In the genomic region with DNA sequence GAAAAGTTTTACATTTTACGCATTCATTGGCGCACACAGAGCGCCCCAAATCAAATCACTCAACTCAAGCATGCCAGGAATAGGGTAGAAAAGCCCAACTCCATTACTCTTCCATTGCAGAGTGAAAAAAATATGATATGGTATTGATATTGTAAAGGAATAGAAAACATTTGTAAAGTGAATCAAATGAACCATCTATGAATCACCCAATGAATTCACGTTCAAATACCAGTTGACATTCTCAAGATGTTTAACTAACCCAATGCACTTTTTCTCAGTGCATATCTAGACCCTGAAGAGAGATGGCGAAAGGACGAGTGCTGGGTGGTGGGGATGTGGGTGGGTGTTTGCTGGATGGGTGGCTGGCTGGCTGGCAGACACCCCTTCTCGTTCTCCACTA, we compare ENCODE assay signal across 1 fruit fly cellular context.
A peak's percentile ranks its signal among the peaks of the same experiment; 100 is the strongest.
TF ChIP-seq lines count a peak whose summit lies in the region.

No protein-coding gene starts in this region.

TF ChIP-seq in whole organism, embryonic, 481 proteins besides CTCF, POLR2A, EP300 and RAD21 (continued from another document):
- peak; percentile 52 for TF ChIP-seq dmrt99B (tag; optimal IDR thresholded peaks at IDR 0.05; lab: Kevin White, UChicago)
- no peak for TF ChIP-seq CG6854 (GFP tag; optimal IDR thresholded peaks at IDR 0.05; lab: Kevin White, UChicago)
- peak; percentile 34 for TF ChIP-seq CG15514 (GFP tag; optimal IDR thresholded peaks at IDR 0.05; lab: Kevin White, UChicago)
- peak; percentile 29 for TF ChIP-seq mam (GFP tag; optimal IDR thresholded peaks at IDR 0.05; lab: Kevin White, UChicago)
- no peak for TF ChIP-seq hkb (optimal IDR thresholded peaks at IDR 0.05; lab: Kevin White, UChicago)
- peak; percentile 59 for TF ChIP-seq hkb (GFP tag; IDR thresholded peaks at IDR 0.05; lab: Robert Waterston, UW)
- TF ChIP-seq CG3281 (GFP tag; optimal IDR thresholded peaks at IDR 0.05; lab: Kevin White, UChicago): peak; percentile 36
- no peak for TF ChIP-seq CG11085 (GFP tag; IDR thresholded peaks at IDR 0.05; lab: Robert Waterston, UW)
- no peak for TF ChIP-seq fru (optimal IDR thresholded peaks at IDR 0.05; lab: Kevin White, UChicago)
- peak; percentile 27; the same call in 1 of the 2 replicates for TF ChIP-seq CG10366 (GFP tag; IDR thresholded peaks at IDR 0.05; lab: Robert Waterston, UW)
- no peak for TF ChIP-seq Dek (tag; optimal IDR thresholded peaks at IDR 0.05; lab: Kevin White, UChicago)
- peak; percentile 50; the same call in 1 of the 2 replicates for TF ChIP-seq HLH3B (GFP tag; IDR thresholded peaks at IDR 0.05; lab: Robert Waterston, UW)
- peak; percentile 21 for TF ChIP-seq fd96Cb (tag; optimal IDR thresholded peaks at IDR 0.05; lab: Kevin White, UChicago)
- TF ChIP-seq Side (GFP tag; optimal IDR thresholded peaks at IDR 0.05; lab: Kevin White, UChicago): no peak
- peak; percentile 21 for TF ChIP-seq lilli (GFP tag; optimal IDR thresholded peaks at IDR 0.05; lab: Kevin White, UChicago)
- no peak for TF ChIP-seq sd (tag; optimal IDR thresholded peaks at IDR 0.05; lab: Kevin White, UChicago)
- peak; percentile 33 for TF ChIP-seq CG8924 (tag; optimal IDR thresholded peaks at IDR 0.05; lab: Kevin White, UChicago)
- TF ChIP-seq CG10147 (GFP tag; optimal IDR thresholded peaks at IDR 0.05; lab: Kevin White, UChicago): peak; percentile 38
- 0 out of 2 replicates have a peak, but pooled peaks have one; percentile 27 for TF ChIP-seq CG9932 (GFP tag; IDR thresholded peaks at IDR 0.05; lab: Robert Waterston, UW)
- TF ChIP-seq cwo (GFP tag; optimal IDR thresholded peaks at IDR 0.05; lab: Kevin White, UChicago): peak; percentile 20
- TF ChIP-seq H2.0 (GFP tag; IDR thresholded peaks at IDR 0.05; lab: Robert Waterston, UW): peak; percentile 19; the same call in 1 of the 2 replicates
- peak; percentile 17 for TF ChIP-seq CG12391 (tag; optimal IDR thresholded peaks at IDR 0.05; lab: Kevin White, UChicago)
- TF ChIP-seq CG16779 (GFP tag; IDR thresholded peaks at IDR 0.05; lab: Robert Waterston, UW): no peak
- peak; percentile 4; the same call in 1 of the 4 replicates for TF ChIP-seq Gug (GFP tag; IDR thresholded peaks at IDR 0.05; lab: Robert Waterston, UW)
- peak; percentile 47 for TF ChIP-seq Sox102F (GFP tag; optimal IDR thresholded peaks at IDR 0.05; lab: Kevin White, UChicago)
- TF ChIP-seq Xbp1 (GFP tag; optimal IDR thresholded peaks at IDR 0.05; lab: Kevin White, UChicago): peak; percentile 6
- TF ChIP-seq Opbp (GFP tag; IDR thresholded peaks at IDR 0.05; lab: Robert Waterston, UW; ENCODE audit: partially characterized antibody): no peak
- peak; percentile 36 for TF ChIP-seq CG15269 (tag; optimal IDR thresholded peaks at IDR 0.05; lab: Kevin White, UChicago)
- TF ChIP-seq CG30403 (GFP tag; optimal IDR thresholded peaks at IDR 0.05; lab: Kevin White, UChicago): peak; percentile 13
- TF ChIP-seq row (GFP tag; IDR thresholded peaks at IDR 0.05; lab: Robert Waterston, UW): peak; percentile 56; the same call in 2 of the 3 replicates
- peak; percentile 5 for TF ChIP-seq CG2712 (tag; optimal IDR thresholded peaks at IDR 0.05; lab: Kevin White, UChicago)
- peak; percentile 34 for TF ChIP-seq CG7556 (GFP tag; optimal IDR thresholded peaks at IDR 0.05; lab: Kevin White, UChicago)
- TF ChIP-seq caup (GFP tag; optimal IDR thresholded peaks at IDR 0.05; lab: Kevin White, UChicago; ENCODE audit: severe bottlenecking): peak; percentile 37
- peak; percentile 79 for TF ChIP-seq lab (GFP tag; optimal IDR thresholded peaks at IDR 0.05; lab: Kevin White, UChicago)
- TF ChIP-seq CG13424 (tag; optimal IDR thresholded peaks at IDR 0.05; lab: Kevin White, UChicago): peak; percentile 26
- peak; percentile 46 for TF ChIP-seq gem (tag; optimal IDR thresholded peaks at IDR 0.05; lab: Kevin White, UChicago)
- TF ChIP-seq CG13296 (GFP tag; optimal IDR thresholded peaks at IDR 0.05; lab: Kevin White, UChicago): no peak
